Worm (Caenorhabditis elegans) whole organism, L2 larva: ENCODE data around the gene fipr-1.

Experiments
- fos-1 ChIP-seq: fragments of 150-350 bp; optimal IDR thresholded peaks from 2 replicates; lab custom pipeline; 2014; ENCODE audit warnings: missing biosample characterization, missing genetic modification characterization
- mdl-1 ChIP-seq, 2 experiments: fragments of 150-350 bp in 1 of 2; sonication (generic microtip) in 1 of 2; optimal IDR thresholded peaks; 2 replicates each; lab custom pipeline; 2017; ENCODE audit warnings: missing biosample characterization in 2 of 2, missing genetic modification characterization in 2 of 2

- TF ChIP-seq fos-1 (no peak), mdl-1 (tag; optimal IDR thresholded peaks at IDR 0.05; lab: Kevin White, UChicago) (no peak)
These were observed 12.2 kb downstream of the fipr-1 start for ce11 chrV:12349365-12349764.
